Worm (Caenorhabditis elegans): Measurements from ENCODE around the gene srx-87.

- TF ChIP-seq ama-1 (optimal IDR thresholded peaks at IDR 0.05): no peak
- no peak for TF ChIP-seq rnt-1 (tag; optimal IDR thresholded peaks at IDR 0.05)
- TF ChIP-seq K09A11.1 (tag; optimal IDR thresholded peaks at IDR 0.05; ENCODE audit: insufficient read depth): no peak
- TF ChIP-seq tbx-2 (tag; optimal IDR thresholded peaks at IDR 0.05): no peak
- TF ChIP-seq F13H6.1 (tag; optimal IDR thresholded peaks at IDR 0.05): no peak
- TF ChIP-seq pha-4 (tag; optimal IDR thresholded peaks at IDR 0.05): no peak
- TF ChIP-seq dve-1 (tag; optimal IDR thresholded peaks at IDR 0.05): no peak
- no peak for TF ChIP-seq ets-4 (tag; optimal IDR thresholded peaks at IDR 0.05)
- TF ChIP-seq ceh-9 (tag; optimal IDR thresholded peaks at IDR 0.05): no peak
- no peak for TF ChIP-seq hlh-30 (tag; optimal IDR thresholded peaks at IDR 0.05; ENCODE audit: insufficient read depth)
- TF ChIP-seq zip-5 (tag; optimal IDR thresholded peaks at IDR 0.05): no peak
- no peak for TF ChIP-seq fkh-10 (GFP tag; optimal IDR thresholded peaks at IDR 0.05)
- TF ChIP-seq ceh-18 (tag; optimal IDR thresholded peaks at IDR 0.05): no peak
These were observed 44.5 kb upstream of the srx-87 start, which contains the start of the genes C55A6.11 and C55A6.7 for ce11 chrV:11520215-11520614.
